Fruit fly (Drosophila melanogaster) whole organism, adult: ENCODE measurements around the gene CG7365.

Experiments
- CG11617 ChIP-seq: fragments of 200-800 bp; sonication (Bioruptor generic); optimal IDR thresholded peaks from 2 replicates; lab custom pipeline; 2017; ENCODE audit warnings: mild to moderate bottlenecking, missing biosample characterization, missing genetic modification reagents, missing genetic modification characterization
- CG12768 ChIP-seq: fragments of 200-800 bp; sonication (Bioruptor generic); optimal IDR thresholded peaks from 2 replicates; lab custom pipeline; 2017; ENCODE audit warnings: missing biosample characterization, missing genetic modification characterization, mild to moderate bottlenecking, moderate library complexity, missing genetic modification reagents
- CG14711 ChIP-seq: fragments of 200-800 bp; sonication (Bioruptor generic); optimal IDR thresholded peaks from 2 replicates; lab custom pipeline; 2018; ENCODE audit warnings: missing biosample characterization, mild to moderate bottlenecking, missing genetic modification characterization, moderate library complexity
- CG1620 ChIP-seq: fragments of 200-800 bp; sonication (Bioruptor generic); optimal IDR thresholded peaks from 2 replicates; lab custom pipeline; 2016; ENCODE audit warnings: missing biosample characterization, missing genetic modification characterization
- CG33017 ChIP-seq: fragments of 200-800 bp; sonication (Bioruptor generic); optimal IDR thresholded peaks from 2 replicates; lab custom pipeline; 2018; ENCODE audit warnings: missing biosample characterization, mild to moderate bottlenecking, missing genetic modification characterization, moderate library complexity
- CG5204 ChIP-seq: fragments of 200-800 bp; sonication (Bioruptor generic); optimal IDR thresholded peaks from 2 replicates; lab custom pipeline; 2016; ENCODE audit warnings: missing biosample characterization, missing genetic modification characterization
- CG7045 ChIP-seq: fragments of 200-800 bp; sonication (Bioruptor generic); optimal IDR thresholded peaks from 2 replicates; lab custom pipeline; 2017; ENCODE audit warnings: missing biosample characterization, mild to moderate bottlenecking, missing genetic modification characterization
- CG7101 ChIP-seq: fragments of 200-800 bp; sonication (Bioruptor generic); optimal IDR thresholded peaks from 2 replicates; lab custom pipeline; 2018; ENCODE audit warnings: missing biosample characterization, mild to moderate bottlenecking, missing genetic modification characterization, moderate library complexity
- Clk ChIP-seq: fragments of 200-800 bp; sonication (Bioruptor generic); optimal IDR thresholded peaks from 2 replicates; lab custom pipeline; 2017; ENCODE audit warnings: missing biosample characterization, missing genetic modification characterization
- Crg-1 ChIP-seq: fragments of 200-800 bp; sonication (Bioruptor generic); optimal IDR thresholded peaks from 2 replicates; lab custom pipeline; 2016; ENCODE audit warnings: missing biosample characterization, missing genetic modification characterization
- Hr96 ChIP-seq: fragments of 200-800 bp; sonication (Bioruptor generic); optimal IDR thresholded peaks from 2 replicates; lab custom pipeline; 2016; ENCODE audit warnings: missing biosample characterization, missing genetic modification characterization
- Mnt ChIP-seq: fragments of 200-800 bp; sonication (Bioruptor generic); optimal IDR thresholded peaks from 2 replicates; lab custom pipeline; 2016; ENCODE audit warnings: missing biosample characterization, mild to moderate bottlenecking, missing genetic modification characterization
- bab1 ChIP-seq: fragments of 200-800 bp; sonication (Bioruptor generic); optimal IDR thresholded peaks from 3 replicates; lab custom pipeline; 2019; ENCODE audit warnings: missing biosample characterization, mild to moderate bottlenecking, missing genetic modification characterization, moderate library complexity
- cic ChIP-seq: fragments of 200-800 bp; sonication (Bioruptor generic); optimal IDR thresholded peaks from 2 replicates; lab custom pipeline; 2017; ENCODE audit warnings: missing biosample characterization, mild to moderate bottlenecking, missing genetic modification characterization, moderate library complexity
- cnc ChIP-seq, 2 experiments: fragments of >200 bp; optimal IDR thresholded peaks; 2 replicates each; lab custom pipeline; 2017
- kay ChIP-seq: fragments of 200-800 bp; sonication (Bioruptor generic); peaks from one replicate; lab custom pipeline; 2016; ENCODE audit warnings: missing biosample characterization, missing genetic modification characterization, borderline replicate concordance
- ovo ChIP-seq: fragments of 200-800 bp; sonication (Bioruptor generic); optimal IDR thresholded peaks from 2 replicates; lab custom pipeline; 2016; ENCODE audit warnings: missing biosample characterization, missing genetic modification characterization
- pad ChIP-seq: fragments of 200-800 bp; sonication (Bioruptor generic); optimal IDR thresholded peaks from 3 replicates; lab custom pipeline; 2017; ENCODE audit warnings: missing biosample characterization, missing genetic modification characterization, mild to moderate bottlenecking, moderate library complexity, missing genetic modification reagents
- tj ChIP-seq: fragments of 200-800 bp; sonication (Bioruptor generic); optimal IDR thresholded peaks from 3 replicates; lab custom pipeline; 2017; ENCODE audit warnings: missing biosample characterization, mild to moderate bottlenecking, missing genetic modification characterization, moderate library complexity
- toe ChIP-seq: fragments of 200-800 bp; sonication (Bioruptor generic); optimal IDR thresholded peaks from 2 replicates; lab custom pipeline; 2016; ENCODE audit warnings: missing biosample characterization, missing genetic modification characterization

CG7365 gene

DNA sequence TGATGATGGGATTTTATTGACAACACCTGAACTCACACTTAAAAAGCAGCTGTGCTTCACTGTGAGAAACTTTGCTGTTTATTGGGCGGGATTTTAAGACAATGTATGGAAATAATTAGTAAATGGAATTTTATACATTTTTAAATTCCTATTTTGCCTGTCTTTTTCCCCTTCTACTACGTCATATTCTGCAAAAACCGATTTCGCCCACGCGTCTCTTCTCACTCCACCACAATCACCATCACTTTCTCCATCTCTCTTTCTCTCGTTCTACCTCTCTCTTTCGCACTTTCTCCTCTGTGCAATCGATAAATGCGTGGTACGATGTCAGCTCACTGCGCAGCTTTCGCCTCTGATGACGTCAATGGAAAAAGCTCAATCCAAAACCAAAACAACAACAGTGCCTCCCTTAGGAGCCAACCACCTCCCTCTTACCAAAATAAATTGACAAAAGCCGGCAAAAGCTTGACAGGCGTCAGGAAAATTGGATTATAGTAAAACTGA, 22.6 kb downstream of the CG7365 start:
- no peak for TF ChIP-seq cic
- peak; percentile 39 for TF ChIP-seq pad (GFP tag; lab: Kevin White, UChicago)
- TF ChIP-seq CG33017, result no peak
- TF ChIP-seq ovo (GFP tag; lab: Kevin White, UChicago), result no peak
- no peak for TF ChIP-seq bab1 (GFP tag; lab: Kevin White, UChicago)
- TF ChIP-seq Clk (GFP tag; lab: Kevin White, UChicago), result no peak
- TF ChIP-seq CG7045 (GFP tag; lab: Kevin White, UChicago), result no peak

DNA sequence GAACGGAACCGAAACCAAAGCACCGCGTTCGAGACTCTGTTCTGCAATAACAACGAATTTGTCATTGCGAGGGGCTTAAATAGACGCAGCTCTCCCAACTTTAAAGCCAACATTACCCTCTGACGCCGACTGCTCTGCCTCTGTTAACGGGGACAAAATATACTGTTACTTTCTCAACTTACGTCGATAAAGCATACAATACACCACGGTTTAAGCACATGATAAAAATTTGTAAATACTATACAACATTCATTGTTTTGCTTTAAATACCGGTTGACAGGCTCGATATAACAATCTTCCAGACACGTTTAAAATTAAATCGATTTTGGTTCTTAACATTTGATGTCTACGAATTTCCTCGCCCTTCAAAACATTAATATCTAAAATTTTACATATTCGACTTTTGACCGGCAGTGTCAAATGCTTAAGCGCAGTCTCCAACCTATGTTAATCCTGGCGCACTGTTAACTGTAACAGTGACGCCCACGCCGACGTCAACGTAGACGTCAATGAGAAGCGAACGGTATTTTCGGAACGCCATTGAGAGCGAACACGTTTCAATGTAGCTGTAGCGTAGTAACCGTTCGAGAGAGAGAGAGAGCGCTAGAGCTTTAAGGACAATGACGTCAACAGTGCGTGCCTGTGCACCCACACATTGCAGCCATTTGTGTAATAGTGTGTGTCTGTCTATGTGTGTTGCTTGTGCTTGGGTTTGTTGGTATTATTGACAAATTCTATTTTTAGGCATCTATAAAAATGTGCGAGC, 23.2 kb downstream of the CG7365 start, which contains the start of gene CG14186:
CG14186 (minus strand) TSS at position 51 of the 766 bp plus-strand sequence.
- TF ChIP-seq cnc (optimal IDR thresholded peaks at IDR 0.05; lab: Kevin White, UChicago), result no peak
- TF ChIP-seq toe, result no peak
- no peak for TF ChIP-seq Crg-1 (GFP tag; lab: Kevin White, UChicago)
- TF ChIP-seq CG7045 (GFP tag; lab: Kevin White, UChicago), result no peak
- TF ChIP-seq CG11617 (GFP tag; lab: Kevin White, UChicago), result no peak
- TF ChIP-seq Mnt, result no peak
- TF ChIP-seq CG1620 (GFP tag; lab: Kevin White, UChicago), result no peak
- TF ChIP-seq CG14711 (tag; lab: Kevin White, UChicago), result no peak
- no peak for TF ChIP-seq CG7101 (tag; lab: Kevin White, UChicago)
- TF ChIP-seq Hr96, result no peak
- TF ChIP-seq cic, result no peak
- TF ChIP-seq CG5204, result no peak
- no peak for TF ChIP-seq CG12768
- TF ChIP-seq Clk (GFP tag; lab: Kevin White, UChicago), result no peak
- no peak for TF ChIP-seq CG33017
- no peak for TF ChIP-seq ovo (GFP tag; lab: Kevin White, UChicago)
- no peak for TF ChIP-seq kay
- no peak for TF ChIP-seq pad (GFP tag; lab: Kevin White, UChicago)
- TF ChIP-seq bab1 (GFP tag; lab: Kevin White, UChicago), result no peak
- no peak for TF ChIP-seq tj (GFP tag; lab: Kevin White, UChicago)

DNA sequence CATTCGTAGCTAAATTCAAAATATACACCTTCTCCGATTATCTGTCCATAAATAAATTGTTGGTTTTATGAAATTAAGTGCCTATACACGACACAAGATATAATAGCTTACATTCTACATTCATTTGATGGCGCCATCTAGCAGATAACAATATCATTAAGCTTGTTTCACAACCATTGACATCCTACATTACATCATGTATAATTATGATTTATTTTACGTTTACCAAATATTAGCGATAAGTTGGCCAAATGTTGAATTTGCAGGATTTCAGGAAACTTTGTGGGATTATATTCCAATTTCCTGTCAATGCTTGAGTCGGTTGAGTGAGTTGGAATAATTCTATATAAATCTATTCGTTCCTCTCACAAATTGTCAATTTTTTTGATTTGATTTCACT, 29.9 kb downstream of the CG7365 start:
- TF ChIP-seq CG5204 (no peak), tj (GFP tag; lab: Kevin White, UChicago) (no peak), pad (GFP tag; lab: Kevin White, UChicago) (no peak), Clk (GFP tag; lab: Kevin White, UChicago) (no peak), Hr96 (peak; percentile 1), CG12768 (no peak), CG7101 (tag; lab: Kevin White, UChicago) (no peak), cic (no peak)

DNA sequence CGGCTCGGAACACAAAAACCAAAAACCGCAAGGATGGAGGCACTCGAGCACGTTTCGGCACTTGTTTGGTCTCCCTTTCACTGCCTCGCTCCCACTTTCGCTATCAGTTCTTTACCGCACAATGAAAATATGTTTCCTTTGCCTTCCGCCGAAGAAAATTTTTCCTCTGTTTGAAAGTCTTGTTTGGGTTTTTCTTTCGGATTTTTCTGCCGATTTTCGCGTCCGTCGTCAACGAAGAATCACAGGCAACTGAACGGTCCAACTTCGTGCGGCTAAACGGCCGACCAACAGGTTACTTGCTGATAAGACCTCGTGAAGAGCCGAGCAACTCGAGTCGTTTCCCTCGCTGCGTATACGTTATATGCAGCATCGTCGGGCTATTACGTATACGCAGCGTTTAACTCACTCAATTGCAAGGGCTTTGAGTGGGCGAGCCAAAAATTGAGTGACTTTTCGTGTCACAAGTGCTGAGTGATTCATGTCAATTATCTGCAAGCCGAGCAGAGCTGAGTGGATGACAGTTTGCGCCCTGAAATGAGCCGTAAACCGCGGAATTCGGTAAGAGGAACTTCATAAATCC, 38.3 kb downstream of the CG7365 start, which contains the start of gene sNPF-R:
sNPF-R (minus strand) TSS at position 253 of the 580 bp plus-strand sequence.
- TF ChIP-seq Hr96 (no peak), CG14711 (tag; lab: Kevin White, UChicago) (no peak), Clk (GFP tag; lab: Kevin White, UChicago) (no peak), bab1 (GFP tag; lab: Kevin White, UChicago) (no peak), toe (no peak), CG11617 (GFP tag; lab: Kevin White, UChicago) (no peak), CG7045 (GFP tag; lab: Kevin White, UChicago) (no peak)

DNA sequence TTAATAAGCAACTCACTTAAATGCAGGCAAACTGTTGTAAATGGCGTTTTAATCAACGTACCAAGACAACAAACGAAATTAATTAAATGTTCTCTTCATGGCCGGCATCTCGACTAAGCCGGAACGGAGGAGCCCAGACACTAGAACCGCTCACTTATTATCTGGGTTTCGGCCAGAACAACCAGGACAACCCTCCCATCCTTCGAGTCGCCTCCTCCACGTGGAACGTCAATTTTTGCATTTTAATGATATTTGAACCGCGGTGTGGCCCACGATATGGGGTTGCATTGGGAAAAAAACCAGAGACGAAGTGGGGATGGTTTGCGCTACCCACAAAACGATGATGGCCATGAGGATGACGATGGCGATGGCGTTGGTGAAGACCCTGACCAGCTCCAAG, 42.1 kb downstream of the CG7365 start:
- TF ChIP-seq kay (no peak), CG11617 (GFP tag; lab: Kevin White, UChicago) (no peak)
